Fruit fly (Drosophila melanogaster) whole organism, embryonic: ENCODE data around the gene puc.

Source experiments
- Blimp-1 ChIP-seq: fragments of 200-800 bp; sonication (Bioruptor generic); optimal IDR thresholded peaks from 3 replicates; lab custom pipeline; 2018; ENCODE audit warnings: missing biosample characterization, missing genetic modification characterization, mild to moderate bottlenecking, moderate library complexity, missing genetic modification reagents
- Bteb2 ChIP-seq: fragments of 200-800 bp; sonication (Bioruptor generic); optimal IDR thresholded peaks from 2 replicates; lab custom pipeline; 2016; ENCODE audit warnings: missing biosample characterization, missing genetic modification characterization
- CG10654 ChIP-seq: fragments of 200-800 bp; sonication (Bioruptor generic); optimal IDR thresholded peaks from 2 replicates; lab custom pipeline; 2016; ENCODE audit warnings: missing biosample characterization, missing genetic modification characterization
- CG11247 ChIP-seq: fragments of 200-800 bp; sonication (Bioruptor generic); IDR thresholded peaks from 2 replicates; pipeline ENCODE4 v1.3.6; 2022; ENCODE audit warnings: missing biosample characterization, missing genetic modification characterization
- CG12659 ChIP-seq: fragments of 200-800 bp; sonication (Bioruptor generic); optimal IDR thresholded peaks from 3 replicates; lab custom pipeline; 2017; ENCODE audit warnings: mild to moderate bottlenecking, missing biosample characterization, missing genetic modification reagents, missing genetic modification characterization
- CG12744 ChIP-seq: fragments of 200-800 bp; sonication (Bioruptor generic); optimal IDR thresholded peaks from 2 replicates; lab custom pipeline; 2016; ENCODE audit warnings: missing biosample characterization, missing genetic modification characterization
- CG1529 ChIP-seq: fragments of 200-800 bp; sonication (Bioruptor generic); optimal IDR thresholded peaks from 3 replicates; lab custom pipeline; 2018; ENCODE audit warnings: missing biosample characterization, missing genetic modification characterization
- CG15514 ChIP-seq: fragments of 200-800 bp; sonication (Bioruptor generic); optimal IDR thresholded peaks from 3 replicates; lab custom pipeline; 2017; ENCODE audit warnings: missing biosample characterization, missing genetic modification characterization, mild to moderate bottlenecking, moderate library complexity, missing genetic modification reagents
- CG17328 ChIP-seq: fragments of 200-800 bp; sonication (Bioruptor generic); IDR thresholded peaks from 2 replicates; pipeline ENCODE4 v1.3.6; 2022; ENCODE audit warnings: missing biosample characterization, missing genetic modification characterization
- CG1832 ChIP-seq: fragments of 200-800 bp; sonication (Bioruptor generic); optimal IDR thresholded peaks from 2 replicates; lab custom pipeline; 2017; ENCODE audit warnings: missing biosample characterization, mild to moderate bottlenecking, missing genetic modification characterization, inconsistent platforms
- CG2120 ChIP-seq: fragments of 200-800 bp; sonication (Bioruptor generic); optimal IDR thresholded peaks from 3 replicates; lab custom pipeline; 2016; ENCODE audit warnings: missing biosample characterization, missing genetic modification characterization
- CG2889 ChIP-seq: fragments of 200-800 bp; sonication (Bioruptor generic); IDR thresholded peaks from 3 replicates; pipeline ENCODE4 v1.3.6; 2022; ENCODE audit warnings: missing biosample characterization, missing genetic modification characterization
- CG32532 ChIP-seq: fragments of 200-800 bp; sonication (Bioruptor generic); IDR thresholded peaks from 2 replicates; pipeline ENCODE4 v1.3.6; 2022; ENCODE audit warnings: missing biosample characterization, missing genetic modification characterization
- CG4404 ChIP-seq: fragments of 200-800 bp; sonication (Bioruptor generic); IDR thresholded peaks from 2 replicates; pipeline ENCODE4 v1.3.6; 2022; ENCODE audit warnings: missing biosample characterization, missing genetic modification characterization
- CG6683 ChIP-seq: fragments of 200-800 bp; sonication (Bioruptor generic); optimal IDR thresholded peaks from 2 replicates; lab custom pipeline; 2017; ENCODE audit warnings: missing biosample characterization, mild to moderate bottlenecking, missing genetic modification characterization, missing genetic modification reagents
- CG8944 ChIP-seq: fragments of 200-800 bp; sonication (Bioruptor generic); optimal IDR thresholded peaks from 3 replicates; lab custom pipeline; 2016; ENCODE audit warnings: missing biosample characterization, missing genetic modification characterization
- CG9727 ChIP-seq: fragments of 200-800 bp; sonication (Bioruptor generic); optimal IDR thresholded peaks from 3 replicates; lab custom pipeline; 2017; ENCODE audit warnings: missing biosample characterization, mild to moderate bottlenecking, missing genetic modification characterization
- CHES-1-like ChIP-seq: fragments of 200-800 bp; sonication (Bioruptor generic); optimal IDR thresholded peaks from 2 replicates; lab custom pipeline; 2016; ENCODE audit warnings: missing biosample characterization, missing genetic modification characterization
- D19A ChIP-seq: fragments of 200-800 bp; optimal IDR thresholded peaks from 3 replicates; lab custom pipeline; 2019; ENCODE audit warnings: missing biosample characterization, mild to moderate bottlenecking, missing genetic modification characterization, moderate library complexity
- D19B ChIP-seq: fragments of 200-800 bp; sonication (Bioruptor generic); optimal IDR thresholded peaks from 2 replicates; lab custom pipeline; 2017; ENCODE audit warnings: missing biosample characterization, mild to moderate bottlenecking, missing genetic modification characterization
- Ets97D ChIP-seq: fragments of 200-800 bp; sonication (Bioruptor generic); optimal IDR thresholded peaks from 3 replicates; lab custom pipeline; 2016; ENCODE audit warnings: missing biosample characterization, missing genetic modification characterization
- HLHmδ ChIP-seq: fragments of 200-800 bp; sonication (Bioruptor generic); optimal IDR thresholded peaks from 2 replicates; lab custom pipeline; 2018; ENCODE audit warnings: missing biosample characterization, mild to moderate bottlenecking, missing genetic modification characterization, moderate library complexity
- Lhr ChIP-seq: fragments of 200-800 bp; sonication (Bioruptor generic); optimal IDR thresholded peaks from 3 replicates; lab custom pipeline; 2017; ENCODE audit warnings: mild to moderate bottlenecking, missing biosample characterization, missing genetic modification reagents, missing genetic modification characterization
- MTF-1 ChIP-seq: fragments of 200-800 bp; sonication (Bioruptor generic); optimal IDR thresholded peaks from 2 replicates; lab custom pipeline; 2018; ENCODE audit warnings: missing biosample characterization, mild to moderate bottlenecking, missing genetic modification characterization, borderline replicate concordance
- Mrtf ChIP-seq: fragments of 200-800 bp; sonication (Bioruptor generic); IDR thresholded peaks from 3 replicates; pipeline ENCODE4 v1.3.6; 2022; ENCODE audit warnings: missing biosample characterization, missing genetic modification characterization
- NK7.1 ChIP-seq: fragments of 200-800 bp; sonication (Bioruptor generic); optimal IDR thresholded peaks from 3 replicates; lab custom pipeline; 2016; ENCODE audit warnings: missing biosample characterization, missing genetic modification characterization
- Optix ChIP-seq: fragments of 200-800 bp; sonication (Bioruptor generic); IDR thresholded peaks from 3 replicates; pipeline ENCODE4 v1.3.6; 2022; ENCODE audit warnings: missing biosample characterization, missing genetic modification characterization
- Poxn ChIP-seq: fragments of 200-800 bp; sonication (Bioruptor generic); IDR thresholded peaks from 2 replicates; pipeline ENCODE4 v1.3.6; 2022; ENCODE audit warnings: missing biosample characterization, missing genetic modification characterization
- Ptx1 ChIP-seq: fragments of 200-800 bp; sonication (Bioruptor generic); IDR thresholded peaks from 2 replicates; pipeline ENCODE4 v1.3.6; 2022; ENCODE audit warnings: missing biosample characterization, missing genetic modification characterization
- Sox102F ChIP-seq: fragments of 200-800 bp; sonication (Bioruptor generic); optimal IDR thresholded peaks from 2 replicates; lab custom pipeline; 2018; ENCODE audit warnings: missing biosample characterization, mild to moderate bottlenecking, missing genetic modification characterization, moderate library complexity
- YL-1 ChIP-seq: fragments of 200-800 bp; sonication (Bioruptor generic); optimal IDR thresholded peaks from 3 replicates; lab custom pipeline; 2017; ENCODE audit warnings: missing biosample characterization, mild to moderate bottlenecking, missing genetic modification characterization
- amos ChIP-seq: fragments of 200-800 bp; sonication (Bioruptor generic); IDR thresholded peaks from 2 replicates; pipeline ENCODE4 v1.3.6; 2022; ENCODE audit warnings: missing biosample characterization, missing genetic modification characterization; ENCODE audit not compliant: partially characterized antibody
- crol ChIP-seq: fragments of 200-800 bp; sonication (Bioruptor generic); IDR thresholded peaks from 2 replicates; pipeline ENCODE4 v1.3.6; 2022; ENCODE audit warnings: missing biosample characterization, missing genetic modification characterization
- da ChIP-seq: fragments of 200-800 bp; sonication (Bioruptor generic); optimal IDR thresholded peaks from 2 replicates; lab custom pipeline; 2016; ENCODE audit warnings: missing biosample characterization, missing genetic modification characterization
- dysf ChIP-seq: fragments of 200-800 bp; sonication (Bioruptor generic); IDR thresholded peaks from 3 replicates; pipeline ENCODE4 v1.3.6; 2022; ENCODE audit warnings: missing biosample characterization, missing genetic modification characterization
- eve ChIP-seq, 2 experiments: fragments of >200 bp; optimal IDR thresholded peaks; 2 replicates each; lab custom pipeline; 2017; ENCODE audit warnings: missing biosample characterization in 2 of 2, missing genetic modification characterization in 2 of 2
- ewg ChIP-seq: fragments of 200-800 bp; sonication (Bioruptor generic); optimal IDR thresholded peaks from 3 replicates; lab custom pipeline; 2017; ENCODE audit warnings: mild to moderate bottlenecking, missing biosample characterization, missing genetic modification reagents, missing genetic modification characterization
- grau ChIP-seq: fragments of 200-800 bp; optimal IDR thresholded peaks from 3 replicates; lab custom pipeline; 2019; ENCODE audit warnings: missing biosample characterization, mild to moderate bottlenecking, missing genetic modification characterization, moderate library complexity
- kay ChIP-seq: fragments of 200-800 bp; sonication (Bioruptor generic); optimal IDR thresholded peaks from 2 replicates; lab custom pipeline; 2016; ENCODE audit warnings: missing biosample characterization, missing genetic modification characterization
- ken ChIP-seq: fragments of 200-800 bp; sonication (Bioruptor generic); IDR thresholded peaks from 3 replicates; pipeline ENCODE4 v1.3.6; 2022; ENCODE audit warnings: missing biosample characterization, missing genetic modification characterization
- luna ChIP-seq: fragments of 200-800 bp; sonication (Bioruptor generic); optimal IDR thresholded peaks from 2 replicates; lab custom pipeline; 2016; ENCODE audit warnings: missing biosample characterization, missing genetic modification characterization
- nmo ChIP-seq: fragments of 200-800 bp; sonication (Bioruptor generic); optimal IDR thresholded peaks from 2 replicates; lab custom pipeline; 2018; ENCODE audit warnings: missing biosample characterization, mild to moderate bottlenecking, missing genetic modification characterization, moderate library complexity
- pita ChIP-seq: fragments of 200-800 bp; sonication (Bioruptor generic); optimal IDR thresholded peaks from 2 replicates; lab custom pipeline; 2017; ENCODE audit warnings: missing biosample characterization, mild to moderate bottlenecking, missing genetic modification characterization
- run ChIP-seq: fragments of 200-800 bp; sonication (Bioruptor generic); optimal IDR thresholded peaks from 3 replicates; lab custom pipeline; 2018; ENCODE audit warnings: missing biosample characterization, mild to moderate bottlenecking, missing genetic modification characterization
- slp2 ChIP-seq: fragments of 200-800 bp; sonication (Bioruptor generic); optimal IDR thresholded peaks from 2 replicates; lab custom pipeline; 2016; ENCODE audit warnings: missing biosample characterization, missing genetic modification characterization
- tap ChIP-seq: fragments of 200-800 bp; optimal IDR thresholded peaks from 3 replicates; lab custom pipeline; 2019; ENCODE audit warnings: missing biosample characterization, mild to moderate bottlenecking, missing genetic modification characterization, moderate library complexity
- unpg ChIP-seq: fragments of 200-800 bp; sonication (Bioruptor generic); optimal IDR thresholded peaks from 3 replicates; lab custom pipeline; 2018; ENCODE audit warnings: missing biosample characterization, mild to moderate bottlenecking, missing genetic modification characterization, moderate library complexity
- yki ChIP-seq: fragments of >200 bp; optimal IDR thresholded peaks from 3 replicates; lab custom pipeline; 2018
- zen2 ChIP-seq: fragments of 200-800 bp; sonication (Bioruptor generic); IDR thresholded peaks from 3 replicates; pipeline ENCODE4 v1.3.6; 2022; ENCODE audit warnings: missing biosample characterization, missing genetic modification characterization; ENCODE audit not compliant: partially characterized antibody

puc gene

dm6 chr3R:8113833-8114673 is 8.9 kb downstream of the puc start (continued):
- peak; percentile 59 for TF ChIP-seq D19B (GFP tag; lab: Kevin White, UChicago)
- TF ChIP-seq yki (lab: Kevin White, UChicago), result no peak
- TF ChIP-seq CG17328, result peak; percentile 85
- peak; percentile 84 for TF ChIP-seq Ptx1
- TF ChIP-seq CG4404 (GFP tag; lab: Robert Waterston, UW), result peak; percentile 57
- peak; percentile 87 for TF ChIP-seq tap (tag; lab: Kevin White, UChicago)
- TF ChIP-seq CG15514 (GFP tag; lab: Kevin White, UChicago), result peak; percentile 72
- peak; percentile 61 for TF ChIP-seq ewg (GFP tag; lab: Kevin White, UChicago)
- peak; percentile 78 for TF ChIP-seq CHES-1-like
- peak; percentile 87 for TF ChIP-seq CG2120 (GFP tag; lab: Kevin White, UChicago)
- peak; percentile 54 for TF ChIP-seq MTF-1 (GFP tag; lab: Kevin White, UChicago)
- peak; percentile 82 for TF ChIP-seq Sox102F (GFP tag; lab: Kevin White, UChicago)
- peak; percentile 83 for TF ChIP-seq slp2 (GFP tag; lab: Kevin White, UChicago)
- TF ChIP-seq amos (GFP tag; lab: Robert Waterston, UW), result no peak
- peak; percentile 56 for TF ChIP-seq Ets97D
- peak; percentile 34 for TF ChIP-seq CG1832
- TF ChIP-seq CG32532 (GFP tag; lab: Robert Waterston, UW), result peak; percentile 82
- peak; percentile 70 for TF ChIP-seq CG12659 (GFP tag; lab: Kevin White, UChicago)
- TF ChIP-seq CG6683 (GFP tag; lab: Kevin White, UChicago), result peak; percentile 82
- peak; percentile 27 for TF ChIP-seq YL-1
- TF ChIP-seq CG12744 (GFP tag; lab: Kevin White, UChicago), result peak; percentile 84
- TF ChIP-seq CG10654, result peak; percentile 69
- peak; percentile 20 for TF ChIP-seq Lhr (GFP tag; lab: Kevin White, UChicago)
- TF ChIP-seq unpg (GFP tag; lab: Kevin White, UChicago), result peak; percentile 86
- peak; percentile 68; the same call in 2 of the 3 replicates for TF ChIP-seq ken (GFP tag; lab: Robert Waterston, UW)
- TF ChIP-seq HLHmδ (GFP tag; lab: Kevin White, UChicago), result no peak
- peak; percentile 86 for TF ChIP-seq dysf (GFP tag; lab: Robert Waterston, UW)
- peak; percentile 66 for TF ChIP-seq CG8944 (GFP tag; lab: Kevin White, UChicago)
- peak; percentile 75 for TF ChIP-seq Bteb2 (GFP tag; lab: Kevin White, UChicago)
- peak; percentile 79 for TF ChIP-seq D19A
- TF ChIP-seq kay (GFP tag; lab: Kevin White, UChicago), result peak; percentile 94
- peak; percentile 82 for TF ChIP-seq Optix
- peak; percentile 57 for TF ChIP-seq CG11247
- TF ChIP-seq pita (GFP tag; lab: Kevin White, UChicago), result no peak
- TF ChIP-seq grau, result peak; percentile 82
- TF ChIP-seq Mrtf (GFP tag; lab: Robert Waterston, UW), result peak; percentile 70
- peak; percentile 71 for TF ChIP-seq da (GFP tag; lab: Kevin White, UChicago)
- 0 out of 3 replicates have a peak, but pooled peaks have one; percentile 24 for TF ChIP-seq CG2889 (GFP tag; lab: Robert Waterston, UW)
- peak; percentile 91 for TF ChIP-seq crol (GFP tag; lab: Robert Waterston, UW)
- peak; percentile 79 for TF ChIP-seq Blimp-1
- peak; percentile 68 for TF ChIP-seq luna (GFP tag; lab: Kevin White, UChicago)
- TF ChIP-seq eve (GFP tag; optimal IDR thresholded peaks at IDR 0.05; lab: Kevin White, UChicago), result peak in 1 of 2 experiments; percentile 87
- peak; percentile 52; the same call in 1 of the 2 replicates for TF ChIP-seq Poxn (GFP tag; lab: Robert Waterston, UW)
- TF ChIP-seq run, result peak; percentile 35
- TF ChIP-seq NK7.1 (GFP tag; lab: Kevin White, UChicago), result peak; percentile 55
- TF ChIP-seq nmo, result peak; percentile 67
- TF ChIP-seq CG9727, result peak; percentile 90
- no peak for TF ChIP-seq zen2
- TF ChIP-seq CG1529, result peak; percentile 71
